Worm (Caenorhabditis elegans) whole organism, young adult: ENCODE data around the gene K12H6.12.

ENCODE experiments used
- F33H1.4 ChIP-seq: fragments of 200-800 bp; sonication (Bioruptor generic); IDR thresholded peaks from 2 replicates; pipeline ENCODE4 v1.3.6; 2022; ENCODE audit warnings: missing genetic modification reagents, missing genetic modification characterization, missing compliant biosample characterization
- attf-5 ChIP-seq: fragments of 200-800 bp; sonication (Bioruptor generic); optimal IDR thresholded peaks from 2 replicates; lab custom pipeline; 2018; ENCODE audit warnings: mild to moderate bottlenecking, missing genetic modification characterization, missing compliant biosample characterization
- egrh-3 ChIP-seq: fragments of 200-800 bp; sonication (Bioruptor generic); IDR thresholded peaks from 2 replicates; pipeline ENCODE4 v1.3.6; 2022; ENCODE audit warnings: missing genetic modification reagents, missing genetic modification characterization, missing compliant biosample characterization
- nhr-120 ChIP-seq: fragments of 200-800 bp; sonication (Bioruptor generic); IDR thresholded peaks from 2 replicates; pipeline ENCODE4 v1.3.6; 2022; ENCODE audit warnings: missing genetic modification characterization, missing compliant biosample characterization
- snpc-4 ChIP-seq, 5 experiments: fragments of 150-350 bp in 1 of 5; sonication (generic microtip) in 4 of 5; optimal IDR thresholded peaks; 2 replicates each; lab custom pipeline; 2014 to 2018; ENCODE audit warnings: missing genetic modification characterization in 5 of 5, missing biosample characterization in 3 of 5, antibody characterized with exemption in 2 of 5, mild to moderate bottlenecking in 2 of 5, missing compliant biosample characterization in 2 of 5, missing genotype in 2 of 5, moderate library complexity in 2 of 5, missing genetic modification reagents in 1 of 5

- TF ChIP-seq nhr-120 (no peak), F33H1.4 (GFP tag; lab: Robert Waterston, UW) (no peak), egrh-3 (GFP tag; lab: Robert Waterston, UW) (no peak), snpc-4 (GFP tag; optimal IDR thresholded peaks at IDR 0.05; lab: Kevin White, UChicago) (no peak), snpc-4 (tag; optimal IDR thresholded peaks at IDR 0.05; lab: Kevin White, UChicago) (no peak), attf-5 (GFP tag; lab: Kevin White, UChicago) (no peak)
Measured at ce11 chrII:2852493-2852892, 44.5 kb downstream of the K12H6.12 start, which contains the start of gene ptc-3.
